Fruit fly (Drosophila melanogaster): ENCODE data around the gene jar.

The jar gene

DNA sequence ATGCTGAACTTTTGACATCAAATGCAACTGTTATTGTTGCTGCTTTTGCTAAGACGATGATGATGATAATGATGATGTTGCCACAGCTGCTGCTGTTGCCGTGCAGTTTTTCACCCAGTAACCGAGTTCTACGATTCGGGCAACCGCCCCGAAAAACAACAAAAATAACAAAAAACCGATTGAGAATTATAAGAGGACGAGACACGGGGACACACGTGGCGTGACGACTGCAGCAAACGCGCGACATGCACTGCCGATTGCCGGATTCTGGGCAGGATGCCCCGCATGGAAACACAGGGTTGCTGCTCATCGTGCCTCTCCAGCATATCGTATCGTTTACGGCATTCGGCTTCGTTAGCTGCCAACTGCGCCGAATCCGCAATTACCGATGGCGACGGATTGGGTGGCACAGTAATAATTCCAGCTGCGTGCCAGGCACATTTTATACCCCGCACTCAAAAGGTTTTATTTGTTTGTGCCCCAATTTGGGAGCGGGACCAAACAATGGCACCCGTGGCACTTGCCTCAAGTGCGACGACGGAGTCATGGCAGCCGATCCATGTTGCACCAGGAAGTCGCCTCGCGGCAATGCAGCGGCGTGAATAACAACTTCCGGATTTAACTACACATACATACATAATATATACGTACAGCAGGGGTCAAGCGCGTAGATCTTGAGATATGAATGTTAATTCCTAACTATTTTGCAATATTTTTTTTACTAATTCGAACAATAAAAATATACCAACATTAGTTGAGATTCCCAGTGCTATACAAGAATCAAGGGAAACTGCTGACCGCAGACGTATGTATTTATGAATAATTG lies 7.2 kb downstream of the jar start (continued):
- TF ChIP-seq fd85E (GFP tag; optimal IDR thresholded peaks at IDR 0.05), result no peak
- TF ChIP-seq svp (GFP tag), result peak; percentile 69
- no peak for TF ChIP-seq CG11902 (GFP tag; optimal IDR thresholded peaks at IDR 0.05)
- TF ChIP-seq CG10631 (GFP tag; optimal IDR thresholded peaks at IDR 0.05), result peak; percentile 27
- TF ChIP-seq CG34406 (GFP tag; optimal IDR thresholded peaks at IDR 0.05), result no peak
- no peak for TF ChIP-seq net (GFP tag; optimal IDR thresholded peaks at IDR 0.05)
- peak; percentile 22 for TF ChIP-seq CG11762 (GFP tag; optimal IDR thresholded peaks at IDR 0.05; ENCODE audit: insufficient read depth)
- no peak for TF ChIP-seq CG6163 (GFP tag; IDR thresholded peaks at IDR 0.05)
- TF ChIP-seq achi (GFP tag; optimal IDR thresholded peaks at IDR 0.05), result peak; percentile 6
- no peak for TF ChIP-seq CG6808 (GFP tag; optimal IDR thresholded peaks at IDR 0.05)
- TF ChIP-seq CG7368 (GFP tag; optimal IDR thresholded peaks at IDR 0.05), result no peak
- TF ChIP-seq Eip78C (GFP tag), result peak; percentile 72
- no peak for TF ChIP-seq Hr38 (GFP tag; optimal IDR thresholded peaks at IDR 0.05)
- no peak for TF ChIP-seq CG9139 (GFP tag; optimal IDR thresholded peaks at IDR 0.05)
- TF ChIP-seq Blimp-1 (GFP tag; optimal IDR thresholded peaks at IDR 0.05), result no peak
- TF ChIP-seq Gug (GFP tag; IDR thresholded peaks at IDR 0.05), result no peak
- TF ChIP-seq eg (GFP tag; IDR thresholded peaks at IDR 0.05), result 0 out of 3 replicates have a peak, but pooled peaks have one; percentile 28

DNA sequence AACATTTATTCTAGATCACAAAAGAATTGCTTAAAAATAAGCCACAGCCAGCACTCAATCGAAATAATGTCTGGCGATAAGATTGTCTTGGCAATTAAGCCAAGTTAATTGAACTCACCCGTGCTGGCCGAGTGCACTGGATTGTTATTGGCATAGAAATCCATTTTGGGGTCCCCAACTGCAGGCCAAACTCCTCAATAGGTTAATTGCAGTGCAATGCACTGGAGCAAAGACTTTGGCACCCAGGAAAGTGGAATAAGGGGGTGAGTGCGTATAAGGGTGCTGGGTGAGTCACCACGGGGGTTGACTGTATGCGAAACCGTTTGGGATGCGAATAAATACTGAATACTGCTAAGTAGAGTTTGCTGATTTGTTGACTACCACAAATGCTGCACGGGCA lies 8.1 kb downstream of the jar start:
- TF ChIP-seq CG6792 (GFP tag; optimal IDR thresholded peaks at IDR 0.05) (no peak), cyc (GFP tag; optimal IDR thresholded peaks at IDR 0.05) (no peak), dac (GFP tag; optimal IDR thresholded peaks at IDR 0.05) (no peak), pdm3 (GFP tag; optimal IDR thresholded peaks at IDR 0.05) (no peak), vri (GFP tag; optimal IDR thresholded peaks at IDR 0.05) (peak; percentile 48), Sox14 (GFP tag; optimal IDR thresholded peaks at IDR 0.05) (no peak), Eip93F (GFP tag; optimal IDR thresholded peaks at IDR 0.05) (peak; percentile 33), Eip75B (GFP tag; optimal IDR thresholded peaks at IDR 0.05) (no peak)

DNA sequence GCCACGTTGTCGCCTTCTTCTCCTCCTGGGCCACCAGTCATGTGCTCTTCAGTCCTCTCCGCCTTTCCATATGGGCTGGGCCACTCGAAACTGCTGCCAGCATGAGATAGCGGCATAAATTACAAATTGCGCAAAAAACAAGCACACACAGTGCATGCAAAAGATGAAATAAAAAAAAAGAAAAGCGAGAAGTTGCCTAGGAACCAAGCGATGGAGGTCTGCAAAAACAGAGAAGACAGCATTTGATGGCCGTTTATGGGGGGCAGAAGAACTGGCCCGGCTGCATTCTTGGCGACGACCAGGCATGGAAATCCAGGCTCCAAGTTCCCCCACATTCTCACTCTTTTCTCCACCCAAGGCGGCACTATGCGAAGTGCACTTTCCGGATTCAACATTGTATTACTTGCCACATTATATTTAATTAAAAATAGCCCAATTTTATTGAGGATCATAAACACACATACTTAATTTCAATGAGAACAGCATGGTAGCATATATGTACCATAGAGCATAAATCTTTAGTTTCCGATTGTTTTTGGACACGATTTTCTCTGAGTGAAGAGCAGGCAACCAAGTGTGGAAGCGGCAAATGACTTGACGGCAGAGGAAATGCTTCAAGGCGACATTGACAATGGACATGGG lies 9.5 kb downstream of the jar start:
- TF ChIP-seq Eip78C (GFP tag), result peak; percentile 79
- no peak for TF ChIP-seq Sox15 (GFP tag; optimal IDR thresholded peaks at IDR 0.05)
- peak; percentile 28 for TF ChIP-seq net (GFP tag; optimal IDR thresholded peaks at IDR 0.05)
- no peak for TF ChIP-seq Smox (GFP tag; optimal IDR thresholded peaks at IDR 0.05)
- TF ChIP-seq CG8119 (GFP tag; IDR thresholded peaks at IDR 0.05), result peak; percentile 48; the same call in 2 of the 3 replicates
- peak; percentile 66 for TF ChIP-seq Ets96B (tag; optimal IDR thresholded peaks at IDR 0.05)
- TF ChIP-seq dsx (GFP tag; optimal IDR thresholded peaks at IDR 0.05; ENCODE audit: poor library complexity, severe bottlenecking), result peak; percentile 87
- peak; percentile 46 for TF ChIP-seq CG3032 (tag; optimal IDR thresholded peaks at IDR 0.05)
- TF ChIP-seq dac (GFP tag; optimal IDR thresholded peaks at IDR 0.05), result no peak
- no peak for TF ChIP-seq CG6792 (GFP tag; optimal IDR thresholded peaks at IDR 0.05)
- peak in 1 of 2 experiments; percentile 58 for TF ChIP-seq salr (GFP tag; optimal IDR thresholded peaks at IDR 0.05)
- TF ChIP-seq CG15336 (GFP tag; IDR thresholded peaks at IDR 0.05), result peak; percentile 55
- TF ChIP-seq lz (GFP tag; optimal IDR thresholded peaks at IDR 0.05), result no peak
- no peak for TF ChIP-seq CG11902 (GFP tag; optimal IDR thresholded peaks at IDR 0.05)
- no peak for TF ChIP-seq CG31627 (GFP tag; optimal IDR thresholded peaks at IDR 0.05)
- peak; percentile 21 for TF ChIP-seq CG16779 (tag; optimal IDR thresholded peaks at IDR 0.05)
- no peak for TF ChIP-seq CG6854 (GFP tag; optimal IDR thresholded peaks at IDR 0.05)
- TF ChIP-seq CG1621 (tag; optimal IDR thresholded peaks at IDR 0.05), result peak; percentile 2
- no peak for TF ChIP-seq fkh (GFP tag; optimal IDR thresholded peaks at IDR 0.05)
- no peak for TF ChIP-seq Blimp-1 (GFP tag; optimal IDR thresholded peaks at IDR 0.05)
- no peak for TF ChIP-seq esn (GFP tag; optimal IDR thresholded peaks at IDR 0.05)
- peak; percentile 73 for TF ChIP-seq Sox14 (GFP tag; optimal IDR thresholded peaks at IDR 0.05)
- peak; percentile 39; the same call in 1 of the 3 replicates for TF ChIP-seq eg (GFP tag; IDR thresholded peaks at IDR 0.05)
- peak; percentile 60 for TF ChIP-seq OdsH (GFP tag; optimal IDR thresholded peaks at IDR 0.05)
- TF ChIP-seq CG11294 (GFP tag; IDR thresholded peaks at IDR 0.05), result 0 out of 2 replicates have a peak, but pooled peaks have one; percentile 21
- no peak for TF ChIP-seq CG7368 (GFP tag; optimal IDR thresholded peaks at IDR 0.05)
- TF ChIP-seq ss (GFP tag; optimal IDR thresholded peaks at IDR 0.05), result peak; percentile 41 to 79
- peak; percentile 51 for TF ChIP-seq Gug (GFP tag; IDR thresholded peaks at IDR 0.05)
- no peak for TF ChIP-seq Hr39 (GFP tag; optimal IDR thresholded peaks at IDR 0.05)
- no peak for TF ChIP-seq topi (GFP tag; optimal IDR thresholded peaks at IDR 0.05)
